ENCODE assay signal across 3 worm cellular contexts in the genomic region with DNA sequence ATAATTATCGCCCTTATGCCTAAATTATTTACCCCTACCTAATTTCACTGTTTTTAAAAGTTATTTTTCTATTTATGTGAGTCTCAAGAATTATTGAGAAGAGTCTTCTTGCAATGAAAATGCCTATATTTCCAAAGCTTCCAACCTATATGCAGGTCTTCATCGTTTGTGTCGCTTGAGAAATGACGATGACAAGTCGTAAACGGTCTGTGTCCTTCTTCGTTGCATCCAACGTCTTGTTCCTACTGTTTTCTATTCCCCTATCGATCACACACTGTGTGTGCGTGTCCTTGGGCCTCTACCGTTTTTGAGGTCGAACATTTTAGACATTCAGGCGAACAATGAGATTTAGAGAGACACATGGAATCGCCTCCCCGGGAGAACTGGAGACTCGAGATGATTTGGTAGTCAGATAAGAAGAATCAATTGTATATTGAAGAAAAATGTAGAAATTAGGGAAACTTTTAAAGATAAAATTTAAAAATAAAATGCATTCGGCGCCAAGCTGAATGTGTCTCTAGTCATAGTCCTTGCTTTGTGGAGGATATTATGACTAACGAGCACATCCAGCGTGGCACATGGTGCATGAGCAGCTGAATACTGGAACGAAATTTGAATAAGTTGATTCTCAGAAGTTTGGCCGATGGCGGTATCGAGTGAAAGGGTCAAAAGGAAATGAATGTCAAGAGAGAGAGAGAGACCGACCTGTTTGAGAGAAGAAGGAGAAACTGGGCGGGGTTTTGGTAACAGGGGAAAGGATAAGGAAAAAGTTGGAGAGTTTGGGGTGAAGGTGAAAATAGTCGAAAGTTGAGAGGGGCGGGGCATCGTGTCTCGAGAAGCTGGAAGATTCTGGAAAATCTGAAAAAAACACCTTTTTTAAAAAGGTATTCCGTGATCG.
A peak's percentile ranks its signal among the peaks of the same experiment; 100 is the strongest.
TF ChIP-seq lines count a peak whose summit lies in the region.

No protein-coding gene starts in this region.

TF ChIP-seq in whole organism, L1 larva, 84 proteins besides CTCF, POLR2A, EP300 and RAD21 (continued from another document):
- TF ChIP-seq hlh-4 (tag; optimal IDR thresholded peaks at IDR 0.05; lab: Kevin White, UChicago) (no peak), ceh-90 (tag; optimal IDR thresholded peaks at IDR 0.05; lab: Kevin White, UChicago) (no peak), C04F5.9 (tag; optimal IDR thresholded peaks at IDR 0.05; lab: Kevin White, UChicago) (no peak), F16B12.6 (tag; optimal IDR thresholded peaks at IDR 0.05; lab: Kevin White, UChicago) (no peak), zag-1 (tag; optimal IDR thresholded peaks at IDR 0.05; lab: Kevin White, UChicago) (no peak), irx-1 (tag; optimal IDR thresholded peaks at IDR 0.05; lab: Kevin White, UChicago) (no peak), tbx-2 (tag; optimal IDR thresholded peaks at IDR 0.05; lab: Kevin White, UChicago) (no peak), mef-2 (tag; optimal IDR thresholded peaks at IDR 0.05; lab: Kevin White, UChicago) (no peak), lin-35 (GFP tag; optimal IDR thresholded peaks at IDR 0.05; lab: Kevin White, UChicago) (peak in 1 of 2 experiments; percentile 39), ceh-63 (GFP tag; optimal IDR thresholded peaks at IDR 0.05; lab: Kevin White, UChicago) (no peak), dsc-1 (tag; optimal IDR thresholded peaks at IDR 0.05; lab: Kevin White, UChicago) (no peak), jun-1 (tag; optimal IDR thresholded peaks at IDR 0.05; lab: Kevin White, UChicago) (no peak), Y116A8C.19 (tag; optimal IDR thresholded peaks at IDR 0.05; lab: Kevin White, UChicago; ENCODE audit: borderline replicate concordance) (no peak), ztf-11 (tag; optimal IDR thresholded peaks at IDR 0.05; lab: Kevin White, UChicago) (peak in 1 of 2 experiments; percentile 37), fkh-4 (tag; optimal IDR thresholded peaks at IDR 0.05; lab: Kevin White, UChicago; ENCODE audit: borderline replicate concordance) (no peak), ces-1 (GFP tag; optimal IDR thresholded peaks at IDR 0.05; lab: Kevin White, UChicago) (no peak), egl-27 (tag; optimal IDR thresholded peaks at IDR 0.05; lab: Kevin White, UChicago) (no peak), nhr-90 (tag; optimal IDR thresholded peaks at IDR 0.05; lab: Kevin White, UChicago; ENCODE audit: poor library complexity) (peak; percentile 20), swsn-7 (tag; optimal IDR thresholded peaks at IDR 0.05; lab: Kevin White, UChicago) (no peak), lin-14 (GFP tag; optimal IDR thresholded peaks at IDR 0.05; lab: Kevin White, UChicago) (peak; percentile 64), sptf-1 (tag; optimal IDR thresholded peaks at IDR 0.05; lab: Kevin White, UChicago) (no peak), egl-13 (tag; optimal IDR thresholded peaks at IDR 0.05; lab: Kevin White, UChicago) (no peak), skn-1 (tag; optimal IDR thresholded peaks at IDR 0.05; lab: Kevin White, UChicago) (no peak), tlp-1 (tag; optimal IDR thresholded peaks at IDR 0.05; lab: Kevin White, UChicago) (no peak), nhr-85 (tag; lab: Kevin White, UChicago) (peak; percentile 72), lin-13 (GFP tag; optimal IDR thresholded peaks at IDR 0.05; lab: Kevin White, UChicago) (no peak), ama-1 (optimal IDR thresholded peaks at IDR 0.05; lab: Kevin White, UChicago) (peak; percentile 52), nhr-71 (tag; optimal IDR thresholded peaks at IDR 0.05; lab: Kevin White, UChicago) (peak; percentile 46), elt-3 (tag; optimal IDR thresholded peaks at IDR 0.05; lab: Kevin White, UChicago) (peak in 1 of 6 experiments; percentile 9), dpl-1 (GFP tag; optimal IDR thresholded peaks at IDR 0.05; lab: Kevin White, UChicago) (peak in 1 of 3 experiments; percentile 21), ztf-4 (tag; optimal IDR thresholded peaks at IDR 0.05; lab: Kevin White, UChicago) (no peak), unc-98 (GFP tag; IDR thresholded peaks at IDR 0.05; lab: Robert Waterston, UW) (no peak), nhr-11 (tag; optimal IDR thresholded peaks at IDR 0.05; lab: Kevin White, UChicago) (no peak), nhr-76 (tag; optimal IDR thresholded peaks at IDR 0.05; lab: Kevin White, UChicago) (no peak), efl-3 (GFP tag; optimal IDR thresholded peaks at IDR 0.05; lab: Kevin White, UChicago) (no peak), isw-1 (GFP tag; IDR thresholded peaks at IDR 0.05; lab: Robert Waterston, UW) (no peak), mdl-1 (tag; optimal IDR thresholded peaks at IDR 0.05; lab: Kevin White, UChicago) (no peak), snu-23 (GFP tag; optimal IDR thresholded peaks at IDR 0.05; lab: Kevin White, UChicago) (peak; percentile 45)

TF ChIP-seq in whole organism, L4 larva, 104 proteins besides CTCF, POLR2A, EP300 and RAD21 (continued from another document):
- TF ChIP-seq mdt-29 (GFP tag; IDR thresholded peaks at IDR 0.05; lab: Robert Waterston, UW) = peak; percentile 36; the same call in 1 of the 2 replicates
- TF ChIP-seq mxl-2 (GFP tag; conservative IDR thresholded peaks at IDR 0.05; lab: Robert Waterston, UW) = peak; percentile 21; the same call in 1 of the 2 replicates
- peak; percentile 13 to 20 for TF ChIP-seq lsy-2 (tag; optimal IDR thresholded peaks at IDR 0.05; lab: Kevin White, UChicago)
- no peak for TF ChIP-seq nhr-237 (tag; optimal IDR thresholded peaks at IDR 0.05; lab: Kevin White, UChicago)

TF ChIP-seq in whole organism, young adult, 124 proteins besides CTCF, POLR2A, EP300 and RAD21 (continued from another document):
- TF ChIP-seq F49E8.2 (tag; optimal IDR thresholded peaks at IDR 0.05; lab: Kevin White, UChicago; ENCODE audit: insufficient read depth) = peak; percentile 81
- TF ChIP-seq efl-1 (GFP tag; optimal IDR thresholded peaks at IDR 0.05; lab: Kevin White, UChicago) = peak; percentile 44
- TF ChIP-seq ceh-40 (GFP tag; IDR thresholded peaks at IDR 0.05; lab: Robert Waterston, UW) = peak; percentile 27; the same call in 1 of the 2 replicates
- TF ChIP-seq die-1 (tag; optimal IDR thresholded peaks at IDR 0.05; lab: Kevin White, UChicago) = peak; percentile 50
- no peak for TF ChIP-seq bed-1 (GFP tag; IDR thresholded peaks at IDR 0.05; lab: Robert Waterston, UW)
- peak; percentile 18; the same call in 1 of the 2 replicates for TF ChIP-seq hmg-20 (GFP tag; IDR thresholded peaks at IDR 0.05; lab: Robert Waterston, UW)
- no peak for TF ChIP-seq pha-4 (tag; optimal IDR thresholded peaks at IDR 0.05; lab: Kevin White, UChicago)
- 0 out of 2 replicates have a peak, but pooled peaks have one; percentile 32 for TF ChIP-seq F39B2.1 (GFP tag; IDR thresholded peaks at IDR 0.05; lab: Robert Waterston, UW)
- TF ChIP-seq F10E7.11 (tag; optimal IDR thresholded peaks at IDR 0.05; lab: Kevin White, UChicago) = peak; percentile 80
- no peak for TF ChIP-seq somi-1 (GFP tag; optimal IDR thresholded peaks at IDR 0.05; lab: Kevin White, UChicago)
- TF ChIP-seq egl-18 (GFP tag; IDR thresholded peaks at IDR 0.05; lab: Robert Waterston, UW) = 0 out of 2 replicates have a peak, but pooled peaks have one; percentile 18
- TF ChIP-seq F23B12.7 (tag; optimal IDR thresholded peaks at IDR 0.05; lab: Kevin White, UChicago; ENCODE audit: insufficient read depth) = no peak
- no peak; the same call in 1 of the 2 replicates for TF ChIP-seq nhr-120 (GFP tag; IDR thresholded peaks at IDR 0.05; lab: Robert Waterston, UW)
- 0 out of 2 replicates have a peak, but pooled peaks have one; percentile 86 for TF ChIP-seq aptf-3 (GFP tag; IDR thresholded peaks at IDR 0.05; lab: Robert Waterston, UW)
- no peak for TF ChIP-seq bed-2 (GFP tag; IDR thresholded peaks at IDR 0.05; lab: Robert Waterston, UW)
- TF ChIP-seq mes-4 (tag; optimal IDR thresholded peaks at IDR 0.05; lab: Kevin White, UChicago) = no peak
- peak; percentile 74 for TF ChIP-seq rcor-1 (GFP tag; IDR thresholded peaks at IDR 0.05; lab: Robert Waterston, UW)
- TF ChIP-seq zfh-2 (GFP tag; conservative IDR thresholded peaks at IDR 0.05; lab: Robert Waterston, UW) = no peak
- no peak for TF ChIP-seq zim-3 (tag; optimal IDR thresholded peaks at IDR 0.05; lab: Kevin White, UChicago)
- 0 out of 2 replicates have a peak, but pooled peaks have one; percentile 19 for TF ChIP-seq aptf-2 (GFP tag; conservative IDR thresholded peaks at IDR 0.05; lab: Robert Waterston, UW)
- TF ChIP-seq F33H1.4 (GFP tag; IDR thresholded peaks at IDR 0.05; lab: Robert Waterston, UW) = peak; percentile 48
- TF ChIP-seq tbp1 (GFP tag; optimal IDR thresholded peaks at IDR 0.05; lab: Kevin White, UChicago) = peak; percentile 50
- no peak for TF ChIP-seq F57A8.1 (GFP tag; optimal IDR thresholded peaks at IDR 0.05; lab: Kevin White, UChicago)
- TF ChIP-seq hlh-12 (tag; optimal IDR thresholded peaks at IDR 0.05; lab: Kevin White, UChicago) = peak; percentile 19
- no peak for TF ChIP-seq F57C9.4 (tag; optimal IDR thresholded peaks at IDR 0.05; lab: Kevin White, UChicago)
- no peak for TF ChIP-seq gei-17 (GFP tag; optimal IDR thresholded peaks at IDR 0.05; lab: Kevin White, UChicago)
- peak; percentile 78 for TF ChIP-seq hsf-1 (GFP tag; IDR thresholded peaks at IDR 0.05; lab: Robert Waterston, UW)
- no peak for TF ChIP-seq akir-1 (GFP tag; optimal IDR thresholded peaks at IDR 0.05; lab: Kevin White, UChicago)
- TF ChIP-seq repo-1 (tag; optimal IDR thresholded peaks at IDR 0.05; lab: Kevin White, UChicago) = peak; percentile 21
- TF ChIP-seq hlh-26 (GFP tag; conservative IDR thresholded peaks at IDR 0.05; lab: Robert Waterston, UW) = no peak
- no peak for TF ChIP-seq mel-28 (tag; optimal IDR thresholded peaks at IDR 0.05; lab: Kevin White, UChicago; ENCODE audit: borderline replicate concordance)
- TF ChIP-seq unc-62 (GFP tag; optimal IDR thresholded peaks at IDR 0.05; lab: Kevin White, UChicago) = no peak
- no peak for TF ChIP-seq F22D6.2 (tag; optimal IDR thresholded peaks at IDR 0.05; lab: Kevin White, UChicago)
- TF ChIP-seq nhr-179 (tag; optimal IDR thresholded peaks at IDR 0.05; lab: Kevin White, UChicago) = no peak
- TF ChIP-seq madf-10 (tag; optimal IDR thresholded peaks at IDR 0.05; lab: Kevin White, UChicago) = no peak
- peak; percentile 75 for TF ChIP-seq T26A5.8 (tag; optimal IDR thresholded peaks at IDR 0.05; lab: Kevin White, UChicago)
- TF ChIP-seq Y53F4B.3 (GFP tag; IDR thresholded peaks at IDR 0.05; lab: Robert Waterston, UW) = no peak
- TF ChIP-seq Y56A3A.18 (GFP tag; IDR thresholded peaks at IDR 0.05; lab: Robert Waterston, UW) = 0 out of 2 replicates have a peak, but pooled peaks have one; percentile 44
- peak; percentile 50 for TF ChIP-seq lsl-1 (GFP tag; optimal IDR thresholded peaks at IDR 0.05; lab: Kevin White, UChicago)
- peak; percentile 91 for TF ChIP-seq nfya-2 (GFP tag; IDR thresholded peaks at IDR 0.05; lab: Robert Waterston, UW)
- TF ChIP-seq dpl-1 (GFP tag; optimal IDR thresholded peaks at IDR 0.05; lab: Kevin White, UChicago) = no peak
- TF ChIP-seq madf-6 (GFP tag; IDR thresholded peaks at IDR 0.05; lab: Robert Waterston, UW) = peak; percentile 85
- peak in 1 of 2 experiments; percentile 53 for TF ChIP-seq rec-8 (tag; optimal IDR thresholded peaks at IDR 0.05; lab: Kevin White, UChicago)
- TF ChIP-seq B0261.1 (tag; optimal IDR thresholded peaks at IDR 0.05; lab: Kevin White, UChicago) = no peak
- no peak for TF ChIP-seq F37B4.10 (GFP tag; IDR thresholded peaks at IDR 0.05; lab: Robert Waterston, UW)
- no peak for TF ChIP-seq attf-3 (GFP tag; conservative IDR thresholded peaks at IDR 0.05; lab: Robert Waterston, UW)
- TF ChIP-seq snpc-4 (GFP tag; optimal IDR thresholded peaks at IDR 0.05; lab: Kevin White, UChicago) = peak; percentile 45
- peak in 2 of 4 experiments; percentile 15 to 18 for TF ChIP-seq snpc-4 (tag; optimal IDR thresholded peaks at IDR 0.05; lab: Kevin White, UChicago)
- peak; percentile 79 for TF ChIP-seq snpc-3.4 (tag; optimal IDR thresholded peaks at IDR 0.05; lab: Kevin White, UChicago)
- TF ChIP-seq rpc-1 (optimal IDR thresholded peaks at IDR 0.05; lab: Kevin White, UChicago) = no peak
- peak; percentile 8 for TF ChIP-seq rpc-1 (tag; optimal IDR thresholded peaks at IDR 0.05; lab: Kevin White, UChicago)
- TF ChIP-seq nhr-27 (tag; optimal IDR thresholded peaks at IDR 0.05; lab: Kevin White, UChicago) = peak; percentile 65
- no peak for TF ChIP-seq ztf-26 (tag; optimal IDR thresholded peaks at IDR 0.05; lab: Kevin White, UChicago)
- no peak for TF ChIP-seq sptf-2 (GFP tag; optimal IDR thresholded peaks at IDR 0.05; lab: Kevin White, UChicago)
- no peak for TF ChIP-seq tbx-9 (tag; optimal IDR thresholded peaks at IDR 0.05; lab: Kevin White, UChicago; ENCODE audit: borderline replicate concordance)
- TF ChIP-seq ceh-27 (GFP tag; optimal IDR thresholded peaks at IDR 0.05; lab: Kevin White, UChicago) = no peak
- TF ChIP-seq ztf-6 (GFP tag; IDR thresholded peaks at IDR 0.05; lab: Robert Waterston, UW) = no peak
- TF ChIP-seq ceh-100 (GFP tag; IDR thresholded peaks at IDR 0.05; lab: Robert Waterston, UW) = peak; percentile 70
- TF ChIP-seq nfya-1 (tag; optimal IDR thresholded peaks at IDR 0.05; lab: Kevin White, UChicago; ENCODE audit: borderline replicate concordance, insufficient read depth) = no peak
- peak; percentile 50 for TF ChIP-seq lin-54 (GFP tag; optimal IDR thresholded peaks at IDR 0.05; lab: Kevin White, UChicago)
- peak; percentile 42; the same call in 1 of the 2 replicates for TF ChIP-seq hmg-1.2 (GFP tag; IDR thresholded peaks at IDR 0.05; lab: Robert Waterston, UW)
